Fruit fly (Drosophila melanogaster): ENCODE data around the gene Rab11.

The Rab11 gene

DNA sequence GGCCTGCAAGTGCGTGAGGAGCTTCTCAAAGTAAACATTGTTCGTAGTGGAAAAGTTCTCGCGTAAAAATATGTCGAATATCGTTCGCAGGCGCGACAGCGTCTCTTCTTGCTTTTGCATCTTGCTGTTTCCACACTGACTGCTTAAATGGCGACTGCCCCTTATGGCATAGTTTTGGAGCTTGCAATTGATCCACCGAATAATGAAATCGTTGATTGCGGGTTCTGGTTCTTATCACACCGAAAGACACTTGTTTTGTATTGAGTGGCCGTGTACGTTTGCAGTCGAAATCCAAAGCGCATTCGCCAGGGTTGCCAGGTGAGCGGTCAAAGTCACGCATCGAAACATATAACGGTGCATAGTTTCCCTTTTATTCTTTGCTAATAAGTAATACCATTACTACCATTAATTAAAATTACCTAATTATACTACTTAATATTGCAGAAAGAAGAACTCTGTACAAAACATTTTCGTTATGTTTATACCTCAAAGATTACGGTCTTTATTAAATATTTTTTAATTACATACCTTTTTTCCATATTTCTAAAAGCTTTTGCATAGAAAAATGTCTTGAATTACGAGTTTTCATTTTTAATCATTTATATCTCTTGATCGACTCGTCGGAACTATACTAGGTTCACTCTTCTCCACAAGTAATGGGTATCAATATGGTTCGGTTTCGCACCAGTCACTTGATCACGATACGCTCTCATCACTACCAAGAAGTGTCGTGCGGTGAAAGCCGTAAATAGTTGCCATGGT is 9.6 kb upstream of the Rab11 start, which contains the start of the genes CG7044 and Tbc1d22 (continued):
- TF ChIP-seq CG14860 (GFP tag; IDR thresholded peaks at IDR 0.05; ENCODE audit: partially characterized antibody) (peak; percentile 47; the same call in 1 of the 3 replicates), CG33557 (GFP tag; optimal IDR thresholded peaks at IDR 0.05) (peak; percentile 19), trh (GFP tag; optimal IDR thresholded peaks at IDR 0.05) (no peak), CG18764 (GFP tag; optimal IDR thresholded peaks at IDR 0.05) (no peak), CG10431 (GFP tag; optimal IDR thresholded peaks at IDR 0.05) (no peak), seq (GFP tag; IDR thresholded peaks at IDR 0.05) (no peak), CoRest (tag; optimal IDR thresholded peaks at IDR 0.05) (peak; percentile 82), CG15011 (GFP tag; optimal IDR thresholded peaks at IDR 0.05) (no peak), fd64A (GFP tag; optimal IDR thresholded peaks at IDR 0.05) (no peak), Oli (tag; optimal IDR thresholded peaks at IDR 0.05) (peak; percentile 51), CG4424 (GFP tag; optimal IDR thresholded peaks at IDR 0.05) (peak; percentile 59), CG17328 (GFP tag; IDR thresholded peaks at IDR 0.05) (no peak), ind (GFP tag; optimal IDR thresholded peaks at IDR 0.05) (peak; percentile 48), CG13894 (tag; optimal IDR thresholded peaks at IDR 0.05) (no peak), phol (tag; optimal IDR thresholded peaks at IDR 0.05) (peak; percentile 57), kay (GFP tag; optimal IDR thresholded peaks at IDR 0.05) (no peak), fru (optimal IDR thresholded peaks at IDR 0.05) (no peak), CG12104 (GFP tag; optimal IDR thresholded peaks at IDR 0.05) (peak; percentile 40), pzg (GFP tag; optimal IDR thresholded peaks at IDR 0.05) (peak; percentile 21), MESR4 (GFP tag; optimal IDR thresholded peaks at IDR 0.05) (peak; percentile 62), ATbp (GFP tag; optimal IDR thresholded peaks at IDR 0.05) (no peak), Fer1 (GFP tag; optimal IDR thresholded peaks at IDR 0.05) (no peak), CG2129 (GFP tag; IDR thresholded peaks at IDR 0.05; ENCODE audit: partially characterized antibody) (no peak), zen (tag; optimal IDR thresholded peaks at IDR 0.05) (peak; percentile 24), CG12659 (GFP tag; optimal IDR thresholded peaks at IDR 0.05) (peak; percentile 75), tap (tag; optimal IDR thresholded peaks at IDR 0.05) (no peak), wdn (GFP tag; IDR thresholded peaks at IDR 0.05) (no peak), Hr39 (optimal IDR thresholded peaks at IDR 0.05) (no peak), CG1024 (GFP tag; IDR thresholded peaks at IDR 0.05) (no peak), az2 (GFP tag; optimal IDR thresholded peaks at IDR 0.05) (peak; percentile 58), rib (GFP tag; IDR thresholded peaks at IDR 0.05) (no peak), CG15269 (tag; optimal IDR thresholded peaks at IDR 0.05) (no peak), CG30020 (tag; optimal IDR thresholded peaks at IDR 0.05) (peak; percentile 41), Dad (GFP tag; optimal IDR thresholded peaks at IDR 0.05) (no peak), Lhr (GFP tag; optimal IDR thresholded peaks at IDR 0.05) (peak; percentile 61), CG8281 (tag; optimal IDR thresholded peaks at IDR 0.05) (no peak), Fer2 (tag; optimal IDR thresholded peaks at IDR 0.05) (no peak), twi (tag; optimal IDR thresholded peaks at IDR 0.05) (peak; percentile 22), CG17802 (tag; optimal IDR thresholded peaks at IDR 0.05) (no peak), CG14965 (GFP tag; optimal IDR thresholded peaks at IDR 0.05; ENCODE audit: borderline replicate concordance) (no peak), ab (GFP tag; optimal IDR thresholded peaks at IDR 0.05) (no peak), cad (GFP tag; optimal IDR thresholded peaks at IDR 0.05) (no peak), lola (GFP tag; optimal IDR thresholded peaks at IDR 0.05) (peak in 1 of 3 experiments; percentile 72), ems (GFP tag; optimal IDR thresholded peaks at IDR 0.05) (no peak), CG17359 (tag; optimal IDR thresholded peaks at IDR 0.05) (no peak), CG10959 (GFP tag; IDR thresholded peaks at IDR 0.05) (0 out of 2 replicates have a peak, but pooled peaks have one; percentile 10), Doc2 (GFP tag; IDR thresholded peaks at IDR 0.05) (no peak), Nf-YB (GFP tag; optimal IDR thresholded peaks at IDR 0.05) (peak; percentile 7), Deaf1 (tag; optimal IDR thresholded peaks at IDR 0.05) (no peak), CG1602 (GFP tag; optimal IDR thresholded peaks at IDR 0.05) (peak; percentile 58)

Data from whole organism, embryonic.